Fruit fly (Drosophila melanogaster) whole organism, pupa: ENCODE data around the gene Surf6.

Experiments
- CG10348 ChIP-seq: fragments of 200-800 bp; sonication (Bioruptor generic); IDR thresholded peaks from 2 replicates; pipeline ENCODE4 v1.3.6; 2022; ENCODE audit warnings: missing biosample characterization, missing genetic modification characterization
- CG12605 ChIP-seq: fragments of 200-800 bp; sonication (Bioruptor generic); IDR thresholded peaks from 2 replicates; pipeline ENCODE4 v1.3.6; 2022; ENCODE audit warnings: missing biosample characterization, missing genetic modification characterization
- CG13204 ChIP-seq: fragments of 200-800 bp; sonication (Bioruptor generic); optimal IDR thresholded peaks from 2 replicates; lab custom pipeline; 2018; ENCODE audit warnings: missing biosample characterization, mild to moderate bottlenecking, missing genetic modification characterization, moderate library complexity
- CG14655 ChIP-seq: fragments of 200-800 bp; sonication (Bioruptor generic); optimal IDR thresholded peaks from 3 replicates; lab custom pipeline; 2017; ENCODE audit warnings: mild to moderate bottlenecking, missing biosample characterization, missing genetic modification reagents, missing genetic modification characterization
- CG15710 ChIP-seq: fragments of 200-800 bp; sonication (Bioruptor generic); optimal IDR thresholded peaks from 2 replicates; lab custom pipeline; 2018; ENCODE audit warnings: missing biosample characterization, mild to moderate bottlenecking, missing genetic modification characterization, moderate library complexity
- CG17806 ChIP-seq: fragments of 200-800 bp; sonication (Bioruptor generic); optimal IDR thresholded peaks from 2 replicates; lab custom pipeline; 2018; ENCODE audit warnings: missing biosample characterization, mild to moderate bottlenecking, missing genetic modification characterization, moderate library complexity
- CG32121 ChIP-seq: fragments of 200-800 bp; sonication (Bioruptor generic); IDR thresholded peaks from 2 replicates; pipeline ENCODE4 v1.3.6; 2022; ENCODE audit warnings: missing biosample characterization, missing genetic modification characterization
- CG34367 ChIP-seq: fragments of 200-800 bp; sonication (Bioruptor generic); optimal IDR thresholded peaks from 2 replicates; lab custom pipeline; 2018; ENCODE audit warnings: missing biosample characterization, mild to moderate bottlenecking, missing genetic modification characterization
- CG4496 ChIP-seq: fragments of 200-800 bp; sonication (Bioruptor generic); IDR thresholded peaks from 3 replicates; pipeline ENCODE4 v1.3.6; 2022; ENCODE audit warnings: missing biosample characterization, missing genetic modification characterization
- CG8159 ChIP-seq: fragments of 200-800 bp; sonication (Bioruptor generic); optimal IDR thresholded peaks from 3 replicates; lab custom pipeline; 2018; ENCODE audit warnings: missing biosample characterization, mild to moderate bottlenecking, missing genetic modification characterization, moderate library complexity
- CG8301 ChIP-seq: fragments of 200-800 bp; sonication (Bioruptor generic); optimal IDR thresholded peaks from 2 replicates; lab custom pipeline; 2018; ENCODE audit warnings: missing biosample characterization, mild to moderate bottlenecking, missing genetic modification characterization
- CG9948 ChIP-seq: fragments of 200-800 bp; sonication (Bioruptor generic); optimal IDR thresholded peaks from 2 replicates; lab custom pipeline; 2018; ENCODE audit warnings: missing biosample characterization, mild to moderate bottlenecking, missing genetic modification characterization, moderate library complexity
- D1 ChIP-seq: fragments of 200-800 bp; sonication (Bioruptor generic); optimal IDR thresholded peaks from 2 replicates; lab custom pipeline; 2018; ENCODE audit warnings: missing biosample characterization, mild to moderate bottlenecking, missing genetic modification characterization, moderate library complexity
- EcR ChIP-seq: fragments of 200-800 bp; sonication (Bioruptor generic); optimal IDR thresholded peaks from 3 replicates; lab custom pipeline; 2019; ENCODE audit warnings: missing biosample characterization, missing genetic modification characterization, mild to moderate bottlenecking, moderate library complexity, missing genetic modification reagents
- Ets98B ChIP-seq: fragments of 200-800 bp; sonication (Bioruptor generic); IDR thresholded peaks from 2 replicates; pipeline ENCODE4 v1.3.6; 2022; ENCODE audit warnings: missing biosample characterization, missing genetic modification characterization
- Pif1A ChIP-seq: fragments of 200-800 bp; sonication (Bioruptor generic); optimal IDR thresholded peaks from 3 replicates; lab custom pipeline; 2016; ENCODE audit warnings: missing biosample characterization, missing genetic modification characterization
- Pif1B ChIP-seq: fragments of 200-800 bp; sonication (Bioruptor generic); optimal IDR thresholded peaks from 3 replicates; lab custom pipeline; 2016; ENCODE audit warnings: missing biosample characterization, missing genetic modification characterization
- Snoo ChIP-seq: fragments of 200-800 bp; sonication (Bioruptor generic); optimal IDR thresholded peaks from 3 replicates; lab custom pipeline; 2017; ENCODE audit warnings: missing biosample characterization, mild to moderate bottlenecking, missing genetic modification characterization, inconsistent platforms
- fd96Ca ChIP-seq: fragments of 200-800 bp; sonication (Bioruptor generic); IDR thresholded peaks from 3 replicates; pipeline ENCODE4 v1.3.6; 2022; ENCODE audit warnings: missing biosample characterization, missing genetic modification characterization
- gl ChIP-seq: fragments of 200-800 bp; sonication (Bioruptor generic); optimal IDR thresholded peaks from 2 replicates; lab custom pipeline; 2018; ENCODE audit warnings: missing biosample characterization, mild to moderate bottlenecking, missing genetic modification characterization
- rn ChIP-seq: fragments of 200-800 bp; sonication (Bioruptor generic); IDR thresholded peaks from 2 replicates; pipeline ENCODE4 v1.3.6; 2022; ENCODE audit warnings: missing biosample characterization, missing genetic modification characterization

Surf6 gene

dm6 chr3R:19918207-19918606 is 13.5 kb upstream of the Surf6 start, which contains the start of gene CG4770:
Gene CG4770, plus strand, starts transcription at chr3R:19918507.
- TF ChIP-seq CG12605: no peak
- TF ChIP-seq Ets98B (GFP tag; lab: Robert Waterston, UW): no peak; the same call in 1 of the 2 replicates
- TF ChIP-seq CG15710: no peak
- no peak for TF ChIP-seq gl (tag; lab: Kevin White, UChicago)
- no peak for TF ChIP-seq CG9948 (tag; lab: Kevin White, UChicago)
- TF ChIP-seq fd96Ca (GFP tag; lab: Robert Waterston, UW): no peak
- no peak for TF ChIP-seq rn (GFP tag; lab: Robert Waterston, UW)
- TF ChIP-seq CG32121: no peak
- no peak for TF ChIP-seq CG17806 (tag; lab: Kevin White, UChicago)

- TF ChIP-seq Pif1B (no peak), D1 (tag; lab: Kevin White, UChicago) (no peak), Ets98B (GFP tag; lab: Robert Waterston, UW) (no peak), Pif1A (GFP tag; lab: Kevin White, UChicago) (no peak), rn (GFP tag; lab: Robert Waterston, UW) (no peak), CG34367 (tag; lab: Kevin White, UChicago) (no peak), CG9948 (tag; lab: Kevin White, UChicago) (no peak), CG17806 (tag; lab: Kevin White, UChicago) (no peak), CG13204 (GFP tag; lab: Kevin White, UChicago) (no peak), Snoo (no peak), CG32121 (no peak), CG10348 (GFP tag; lab: Robert Waterston, UW) (no peak), CG8159 (tag; lab: Kevin White, UChicago) (no peak)
- TF ChIP-seq, all 21 proteins: peak for 0
Observed at dm6 chr3R:19917739-19918138, 13.1 kb upstream of the Surf6 start, which contains the start of gene CG4465. Gene CG4465, minus strand, starts transcription at chr3R:19917839.

DNA sequence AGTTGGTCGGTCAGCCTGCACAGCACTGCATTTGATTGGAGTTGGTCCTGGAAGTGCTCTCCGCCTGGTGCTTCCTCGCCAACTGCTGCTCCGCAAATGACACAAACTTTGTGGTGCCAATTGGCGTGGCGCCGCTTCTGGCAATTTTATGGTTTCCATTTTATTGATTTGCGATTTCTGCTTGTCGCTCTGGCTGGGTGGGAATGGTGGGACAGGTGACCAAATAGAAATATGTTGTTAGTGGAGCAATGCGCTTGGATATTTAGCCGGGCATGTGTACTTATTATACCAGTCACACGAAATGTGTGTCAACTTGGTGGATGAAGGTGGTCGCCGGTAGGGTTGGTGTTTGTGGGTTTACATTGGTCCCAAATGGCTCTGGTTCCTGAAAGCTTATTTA is 10.6 kb upstream of the Surf6 start, which contains the start of the genes Xport-A and Xport-B:
Gene Xport-A, minus strand, starts transcription at position 101 of the 400 bp plus-strand sequence.
Gene Xport-B, minus strand, starts transcription at position 101 of the 400 bp plus-strand sequence.
- TF ChIP-seq gl (tag; lab: Kevin White, UChicago) (no peak), CG8159 (tag; lab: Kevin White, UChicago) (no peak), CG14655 (GFP tag; lab: Kevin White, UChicago) (no peak), CG15710 (no peak)
- TF ChIP-seq, all 21 proteins: peak for 0

DNA sequence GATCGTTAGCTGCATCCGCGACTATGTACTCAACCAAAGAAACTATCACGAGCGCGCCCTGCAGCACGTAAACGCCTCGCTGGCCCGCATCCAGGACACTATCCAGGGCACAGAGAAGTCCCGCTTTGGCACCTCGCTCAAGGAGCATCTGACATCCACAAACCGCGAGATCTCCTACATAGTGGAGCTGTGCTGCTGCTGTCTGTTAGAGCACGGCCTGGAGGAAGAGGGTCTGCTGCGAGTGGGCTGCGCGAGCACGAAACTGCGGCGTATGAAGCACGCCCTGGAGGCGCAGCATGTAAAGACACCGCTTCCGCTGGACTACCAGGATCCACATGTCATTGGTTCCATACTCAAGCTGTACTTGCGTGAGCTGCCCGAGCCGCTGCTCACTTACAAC is 6.4 kb upstream of the Surf6 start:
- TF ChIP-seq fd96Ca (GFP tag; lab: Robert Waterston, UW): no peak

- peak; percentile 45 for TF ChIP-seq CG14655 (GFP tag; lab: Kevin White, UChicago)
- TF ChIP-seq CG32121: no peak
- TF ChIP-seq CG9948 (tag; lab: Kevin White, UChicago): no peak
- no peak for TF ChIP-seq CG8159 (tag; lab: Kevin White, UChicago)
- TF ChIP-seq Ets98B (GFP tag; lab: Robert Waterston, UW): no peak
- peak; percentile 40 for TF ChIP-seq Pif1B
- TF ChIP-seq CG17806 (tag; lab: Kevin White, UChicago): no peak
- TF ChIP-seq rn (GFP tag; lab: Robert Waterston, UW): no peak
- peak; percentile 45 for TF ChIP-seq Pif1A (GFP tag; lab: Kevin White, UChicago)
- no peak for TF ChIP-seq CG13204 (GFP tag; lab: Kevin White, UChicago)
- no peak for TF ChIP-seq CG34367 (tag; lab: Kevin White, UChicago)
- no peak for TF ChIP-seq CG10348 (GFP tag; lab: Robert Waterston, UW)
- TF ChIP-seq CG8301 (tag; lab: Kevin White, UChicago): peak; percentile 2
- no peak for TF ChIP-seq Snoo
- no peak for TF ChIP-seq D1 (tag; lab: Kevin White, UChicago)
- TF ChIP-seq CG4496 (GFP tag; lab: Robert Waterston, UW): no peak
- peak; percentile 36 for TF ChIP-seq gl (tag; lab: Kevin White, UChicago)
- TF ChIP-seq CG12605: no peak
- no peak for TF ChIP-seq CG15710
- TF ChIP-seq fd96Ca (GFP tag; lab: Robert Waterston, UW): no peak
- TF ChIP-seq EcR (GFP tag; lab: Kevin White, UChicago): peak; percentile 52
Observed at dm6 chr3R:19910302-19911029, 5.8 kb upstream of the Surf6 start.

DNA sequence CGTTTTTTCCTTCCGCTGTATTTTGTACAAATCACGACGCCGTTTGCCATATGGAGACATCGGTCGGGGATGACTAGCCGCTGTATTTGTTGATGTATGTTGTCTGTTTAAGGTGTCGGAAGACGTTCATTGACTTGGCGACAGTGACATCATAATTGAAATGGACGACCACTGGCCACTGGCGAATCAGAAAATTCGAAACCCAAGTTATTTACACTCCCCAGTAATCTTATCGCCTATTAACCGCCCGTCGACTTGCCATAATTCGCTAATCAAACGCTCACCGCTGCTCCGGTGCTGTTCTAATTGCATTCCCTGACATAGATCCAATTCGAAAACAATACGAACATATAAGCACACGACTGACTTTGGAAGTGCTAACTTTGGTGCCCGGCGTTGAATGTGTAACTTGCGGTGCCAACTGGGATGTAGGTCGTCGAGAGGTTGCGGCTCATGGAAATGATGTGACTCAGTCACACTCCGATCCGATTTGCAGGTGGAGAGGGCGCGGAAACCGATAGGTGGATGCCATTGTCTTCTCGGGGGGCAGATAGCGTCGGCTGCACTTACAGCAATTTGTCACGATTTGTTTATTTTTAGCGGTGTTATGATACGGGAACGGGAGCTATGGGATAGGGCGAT is 5.0 kb upstream of the Surf6 start:
- TF ChIP-seq Snoo (no peak), rn (GFP tag; lab: Robert Waterston, UW) (no peak), CG32121 (no peak), CG15710 (no peak), fd96Ca (GFP tag; lab: Robert Waterston, UW) (no peak), Pif1A (GFP tag; lab: Kevin White, UChicago) (no peak), CG12605 (no peak), Ets98B (GFP tag; lab: Robert Waterston, UW) (no peak), CG10348 (GFP tag; lab: Robert Waterston, UW) (no peak), CG17806 (tag; lab: Kevin White, UChicago) (no peak), D1 (tag; lab: Kevin White, UChicago) (no peak), CG13204 (GFP tag; lab: Kevin White, UChicago) (no peak), CG4496 (GFP tag; lab: Robert Waterston, UW) (no peak), CG8301 (tag; lab: Kevin White, UChicago) (no peak), CG9948 (tag; lab: Kevin White, UChicago) (no peak), CG34367 (tag; lab: Kevin White, UChicago) (no peak), Pif1B (no peak)
